Worm (Caenorhabditis elegans): ENCODE data around the gene C09B8.8.

DNA sequence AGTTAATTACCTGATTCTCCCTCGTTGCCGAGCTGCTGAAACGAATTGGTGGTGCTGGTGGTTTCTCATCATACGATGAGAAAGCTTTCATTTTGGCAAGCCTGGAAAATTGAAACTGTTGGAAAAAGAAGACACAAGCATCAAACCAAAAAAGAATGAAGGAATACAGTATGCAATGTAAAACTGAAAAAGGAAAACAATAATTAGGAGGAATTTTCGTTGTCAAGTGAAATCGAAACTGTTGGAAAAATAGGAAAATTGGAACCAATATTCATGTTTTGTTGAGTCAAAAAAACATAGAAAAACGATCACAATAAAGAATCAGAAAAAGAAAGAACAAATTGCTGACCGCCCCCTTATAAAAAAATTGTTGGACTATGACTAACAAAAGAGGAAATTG, 33.2 kb downstream of the C09B8.8 start, which contains the start of gene pak-1:
- TF ChIP-seq ceh-9 (tag; optimal IDR thresholded peaks at IDR 0.05) (no peak), sox-4 (tag; optimal IDR thresholded peaks at IDR 0.05) (no peak), che-1 (tag; optimal IDR thresholded peaks at IDR 0.05) (no peak), ceh-34 (tag; optimal IDR thresholded peaks at IDR 0.05) (no peak), pqm-1 (tag; optimal IDR thresholded peaks at IDR 0.05) (no peak), hlh-30 (tag; optimal IDR thresholded peaks at IDR 0.05; ENCODE audit: insufficient read depth) (no peak), hlh-13 (GFP tag; optimal IDR thresholded peaks at IDR 0.05) (no peak), dve-1 (tag; optimal IDR thresholded peaks at IDR 0.05) (no peak), pha-4 (tag; optimal IDR thresholded peaks at IDR 0.05) (no peak), tbx-2 (tag; optimal IDR thresholded peaks at IDR 0.05) (no peak), nhr-232 (tag; optimal IDR thresholded peaks at IDR 0.05) (no peak)
